Fruit fly (Drosophila melanogaster): Measurements from ENCODE around the gene CarT.
A peak's percentile ranks its signal among the peaks of the same experiment; 100 is the strongest.

CarT gene

DNA sequence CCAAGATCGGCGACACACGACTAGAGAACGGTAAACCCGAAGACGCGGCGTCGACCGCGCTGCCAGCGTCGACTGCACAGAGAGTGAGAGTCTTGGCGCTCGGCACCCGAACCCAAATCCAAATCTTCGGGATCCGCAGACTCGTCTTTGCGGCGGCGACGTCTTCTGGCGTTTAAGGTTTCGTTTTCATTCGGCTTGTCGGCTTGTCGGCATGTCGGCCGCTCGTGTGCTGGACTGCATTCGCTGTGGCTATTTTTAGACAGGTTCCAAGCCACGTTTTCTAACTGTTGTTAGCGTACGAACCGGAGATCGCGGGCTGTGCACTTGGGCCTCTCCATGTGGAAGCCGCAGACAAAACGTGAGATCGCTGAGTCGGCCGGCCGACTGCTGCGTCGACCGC is 14.0 kb downstream of the CarT start (continued):
- TF ChIP-seq lov (optimal IDR thresholded peaks at IDR 0.05) (no peak), lov (GFP tag; IDR thresholded peaks at IDR 0.05) (peak; percentile 62; the same call in 1 of the 3 replicates), pb (GFP tag; optimal IDR thresholded peaks at IDR 0.05) (no peak), lola (GFP tag; optimal IDR thresholded peaks at IDR 0.05) (peak in 1 of 3 experiments; percentile 44), CG6254 (GFP tag; optimal IDR thresholded peaks at IDR 0.05) (peak; percentile 41), CG2678 (tag; optimal IDR thresholded peaks at IDR 0.05) (peak; percentile 16), unpg (GFP tag; optimal IDR thresholded peaks at IDR 0.05) (peak; percentile 17), CG18262 (tag; optimal IDR thresholded peaks at IDR 0.05) (peak; percentile 34), CG34224 (GFP tag; IDR thresholded peaks at IDR 0.05; ENCODE audit: partially characterized antibody) (0 out of 3 replicates have a peak, but pooled peaks have one; percentile 20), CG8388 (GFP tag; optimal IDR thresholded peaks at IDR 0.05) (peak; percentile 31), Adf1 (GFP tag; IDR thresholded peaks at IDR 0.05) (peak; percentile 94), insv (GFP tag; optimal IDR thresholded peaks at IDR 0.05) (no peak), salm (tag; optimal IDR thresholded peaks at IDR 0.05) (no peak), CG2712 (tag; optimal IDR thresholded peaks at IDR 0.05) (peak; percentile 47), gcm (GFP tag; optimal IDR thresholded peaks at IDR 0.05) (peak; percentile 46), kni (GFP tag; optimal IDR thresholded peaks at IDR 0.05) (peak; percentile 83), CTCF (GFP tag; optimal IDR thresholded peaks at IDR 0.05) (no peak), ken (GFP tag; IDR thresholded peaks at IDR 0.05) (no peak), HLH3B (GFP tag; IDR thresholded peaks at IDR 0.05) (no peak), vvl (GFP tag; IDR thresholded peaks at IDR 0.05) (0 out of 2 replicates have a peak, but pooled peaks have one; percentile 22), sens (GFP tag) (peak; percentile 84), scrt (GFP tag; optimal IDR thresholded peaks at IDR 0.05) (no peak), pros (GFP tag; optimal IDR thresholded peaks at IDR 0.05) (peak; percentile 82), HLHmδ (GFP tag; optimal IDR thresholded peaks at IDR 0.05) (peak; percentile 76), CG10267 (tag; optimal IDR thresholded peaks at IDR 0.05) (peak; percentile 15), Blimp-1 (GFP tag; optimal IDR thresholded peaks at IDR 0.05) (peak; percentile 100), CG15601 (tag; optimal IDR thresholded peaks at IDR 0.05) (peak; percentile 52), Spps (tag; optimal IDR thresholded peaks at IDR 0.05) (peak; percentile 59), CG1603 (tag; optimal IDR thresholded peaks at IDR 0.05) (peak; percentile 2), CG2202 (tag; optimal IDR thresholded peaks at IDR 0.05) (peak; percentile 58), Trl (optimal IDR thresholded peaks at IDR 0.05) (peak; percentile 20 to 25), Trl (GFP tag; optimal IDR thresholded peaks at IDR 0.05) (no peak), PHDP (tag; optimal IDR thresholded peaks at IDR 0.05) (peak; percentile 7), CG8290 (GFP tag; optimal IDR thresholded peaks at IDR 0.05) (no peak), CG8290 (tag; optimal IDR thresholded peaks at IDR 0.05) (peak; percentile 6 to 86), fd64A (GFP tag; optimal IDR thresholded peaks at IDR 0.05) (peak; percentile 14), Med (GFP tag) (peak; percentile 55), CG13287 (GFP tag; IDR thresholded peaks at IDR 0.05; ENCODE audit: partially characterized antibody) (peak; percentile 28; the same call in 1 of the 2 replicates), hbn (GFP tag; IDR thresholded peaks at IDR 0.05; ENCODE audit: partially characterized antibody) (0 out of 2 replicates have a peak, but pooled peaks have one; percentile 16), nerfin-1 (tag; optimal IDR thresholded peaks at IDR 0.05) (peak; percentile 7), CG12744 (GFP tag; optimal IDR thresholded peaks at IDR 0.05) (no peak), Meics (GFP tag; optimal IDR thresholded peaks at IDR 0.05) (no peak), hth (optimal IDR thresholded peaks at IDR 0.05) (no peak), ci (GFP tag; IDR thresholded peaks at IDR 0.05) (peak; percentile 63; the same call in 2 of the 3 replicates), CG4820 (GFP tag; optimal IDR thresholded peaks at IDR 0.05) (no peak), Optix (GFP tag; IDR thresholded peaks at IDR 0.05) (0 out of 3 replicates have a peak, but pooled peaks have one; percentile 18), bsh (GFP tag; optimal IDR thresholded peaks at IDR 0.05) (peak; percentile 52 to 64), CG2889 (GFP tag; IDR thresholded peaks at IDR 0.05) (no peak), gsb-n (tag; optimal IDR thresholded peaks at IDR 0.05) (peak; percentile 67), CG1529 (GFP tag; optimal IDR thresholded peaks at IDR 0.05) (peak; percentile 7), Dip3 (GFP tag; optimal IDR thresholded peaks at IDR 0.05) (no peak)
